Worm (Caenorhabditis elegans) whole organism, L3 larva: ENCODE data around the gene C52G5.2.
A peak's percentile ranks its signal among the peaks of the same experiment; 100 is the strongest.

Experiments
- R02D3.7 ChIP-seq: fragments of 150-350 bp; optimal IDR thresholded peaks from 2 replicates; lab custom pipeline; 2014; ENCODE audit warnings: missing biosample characterization, missing genetic modification characterization
- ZK546.5 ChIP-seq: sonication (generic microtip); optimal IDR thresholded peaks from 2 replicates; lab custom pipeline; 2017; ENCODE audit warnings: missing biosample characterization, missing genetic modification characterization
- ceh-28 ChIP-seq: fragments of 150-350 bp; optimal IDR thresholded peaks from 2 replicates; lab custom pipeline; 2014; ENCODE audit warnings: missing biosample characterization, missing genetic modification reagents, missing genetic modification characterization
- ceh-82 ChIP-seq: fragments of 150-350 bp; optimal IDR thresholded peaks from 2 replicates; lab custom pipeline; 2014; ENCODE audit warnings: missing biosample characterization, missing genetic modification characterization
- egl-27 ChIP-seq: sonication (generic microtip); optimal IDR thresholded peaks from 4 replicates; lab custom pipeline; 2017; ENCODE audit warnings: missing biosample characterization, missing genetic modification reagents, missing genetic modification characterization
- egl-5 ChIP-seq: fragments of 150-350 bp; optimal IDR thresholded peaks from 2 replicates; lab custom pipeline; 2017; ENCODE audit warnings: missing biosample characterization, missing genetic modification reagents, missing genetic modification characterization, inconsistent platforms
- elt-2 ChIP-seq: sonication (generic microtip); optimal IDR thresholded peaks from 2 replicates; lab custom pipeline; 2016; ENCODE audit warnings: missing genetic modification reagents, mild to moderate bottlenecking, missing genetic modification characterization, missing compliant biosample characterization
- elt-3 ChIP-seq, 3 experiments: fragments of 150-350 bp in 1 of 3; sonication (generic microtip) in 2 of 3; optimal IDR thresholded peaks; 2 replicates in 2 of 3; 4 replicates in 1 of 3; lab custom pipeline; 2014 to 2017; ENCODE audit warnings: missing biosample characterization in 3 of 3, missing genetic modification characterization in 3 of 3
- eor-1 ChIP-seq, 2 experiments: fragments of 150-350 bp; optimal IDR thresholded peaks; 2 replicates each; lab custom pipeline; 2014 to 2018; ENCODE audit warnings: missing biosample characterization in 2 of 2, missing genetic modification characterization in 2 of 2
- fkh-10 ChIP-seq: sonication (generic microtip); optimal IDR thresholded peaks from 2 replicates; lab custom pipeline; 2017; ENCODE audit warnings: missing biosample characterization, missing genetic modification reagents, missing genetic modification characterization
- fkh-2 ChIP-seq: fragments of 150-350 bp; optimal IDR thresholded peaks from 2 replicates; lab custom pipeline; 2014; ENCODE audit warnings: missing biosample characterization, missing genetic modification reagents, missing genetic modification characterization
- jun-1 ChIP-seq: fragments of 150-350 bp; optimal IDR thresholded peaks from 2 replicates; lab custom pipeline; 2014; ENCODE audit warnings: missing biosample characterization, missing genetic modification reagents, missing genetic modification characterization
- lin-15B ChIP-seq: fragments of 150-350 bp; optimal IDR thresholded peaks from 2 replicates; lab custom pipeline; 2014; ENCODE audit warnings: missing biosample characterization, missing genetic modification characterization
- lsy-12 ChIP-seq: sonication (generic microtip); optimal IDR thresholded peaks from 2 replicates; lab custom pipeline; 2016; ENCODE audit warnings: mild to moderate bottlenecking, missing genetic modification characterization, missing compliant biosample characterization
- nfya-1 ChIP-seq: sonication (generic microtip); optimal IDR thresholded peaks from 2 replicates; lab custom pipeline; 2017; ENCODE audit warnings: missing genetic modification characterization, mild to moderate bottlenecking, missing compliant biosample characterization, antibody characterized with exemption, moderate library complexity; ENCODE audit not compliant: insufficient read depth
- nhr-12 ChIP-seq: fragments of 150-350 bp; optimal IDR thresholded peaks from 2 replicates; lab custom pipeline; 2014; ENCODE audit warnings: missing biosample characterization, missing genetic modification characterization
- nhr-23 ChIP-seq: fragments of 150-350 bp; optimal IDR thresholded peaks from 2 replicates; lab custom pipeline; 2014; ENCODE audit warnings: missing biosample characterization, missing genetic modification reagents, missing genetic modification characterization
- nhr-237 ChIP-seq: fragments of 150-350 bp; optimal IDR thresholded peaks from 2 replicates; lab custom pipeline; 2014; ENCODE audit warnings: missing biosample characterization, missing genetic modification characterization
- nhr-28 ChIP-seq: fragments of 150-350 bp; optimal IDR thresholded peaks from 2 replicates; lab custom pipeline; 2014; ENCODE audit warnings: missing biosample characterization, missing genetic modification characterization
- nhr-43 ChIP-seq: sonication (generic microtip); optimal IDR thresholded peaks from 2 replicates; lab custom pipeline; 2016; ENCODE audit warnings: mild to moderate bottlenecking, missing genetic modification characterization, missing compliant biosample characterization; ENCODE audit not compliant: poor library complexity, severe bottlenecking
- nhr-67 ChIP-seq: fragments of 150-350 bp; optimal IDR thresholded peaks from 2 replicates; lab custom pipeline; 2014; ENCODE audit warnings: missing biosample characterization, missing genetic modification characterization
- nhr-76 ChIP-seq: fragments of 150-350 bp; sonication (generic microtip); optimal IDR thresholded peaks from 5 replicates; lab custom pipeline; 2014; ENCODE audit warnings: missing biosample characterization, missing genetic modification characterization
- pha-4 ChIP-seq: fragments of 150-350 bp; optimal IDR thresholded peaks from 2 replicates; lab custom pipeline; 2014; ENCODE audit warnings: missing biosample characterization, missing genetic modification reagents, missing genetic modification characterization
- pqm-1 ChIP-seq: fragments of 150-350 bp; optimal IDR thresholded peaks from 2 replicates; lab custom pipeline; 2017; ENCODE audit warnings: missing biosample characterization, missing genetic modification characterization, inconsistent platforms
- skn-1 ChIP-seq: fragments of 150-350 bp; optimal IDR thresholded peaks from 2 replicates; lab custom pipeline; 2014; ENCODE audit warnings: missing biosample characterization, missing genetic modification characterization
- unc-39 ChIP-seq: sonication (generic microtip); optimal IDR thresholded peaks from 4 replicates; lab custom pipeline; 2017; ENCODE audit warnings: missing biosample characterization, missing genetic modification characterization
- unc-62 ChIP-seq: fragments of 150-350 bp; sonication (generic microtip); optimal IDR thresholded peaks from 4 replicates; lab custom pipeline; 2014; ENCODE audit warnings: missing biosample characterization, missing genetic modification reagents, missing genetic modification characterization
- zag-1 ChIP-seq: fragments of 150-350 bp; optimal IDR thresholded peaks from 2 replicates; lab custom pipeline; 2014; ENCODE audit warnings: missing biosample characterization, missing genetic modification characterization
- ztf-11 ChIP-seq: fragments of 150-350 bp; optimal IDR thresholded peaks from 2 replicates; lab custom pipeline; 2014; ENCODE audit warnings: missing biosample characterization, missing genetic modification characterization
- ztf-4 ChIP-seq: fragments of 150-350 bp; optimal IDR thresholded peaks from 2 replicates; lab custom pipeline; 2014; ENCODE audit warnings: missing biosample characterization, missing genetic modification characterization

Gene C52G5.2

DNA sequence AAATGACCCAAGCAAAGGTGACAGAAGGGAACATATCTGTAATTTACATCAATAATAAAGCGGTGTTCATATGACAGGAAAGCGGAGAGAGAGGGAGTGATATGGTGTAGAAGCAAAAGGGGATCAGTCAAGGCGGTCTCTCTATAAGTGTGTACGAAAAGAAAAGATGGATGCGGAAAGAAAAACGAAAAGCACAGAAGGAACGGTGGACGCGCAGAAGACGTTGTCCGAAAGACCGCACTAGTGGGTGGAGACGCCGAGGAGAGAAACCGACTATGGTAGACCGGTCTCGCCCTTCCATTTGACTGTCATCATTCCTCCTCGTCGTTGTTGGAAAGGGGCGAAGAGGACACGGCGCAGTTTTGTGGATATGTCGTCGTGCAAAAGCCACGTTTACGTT lies at the start of gene C52G5.2:
TSS of gene C52G5.2 (plus strand) at position 301 of the 400 bp plus-strand sequence.
- no peak for TF ChIP-seq skn-1 (tag; lab: Kevin White, UChicago)
- peak; percentile 8 for TF ChIP-seq nhr-23 (tag; lab: Kevin White, UChicago)
- TF ChIP-seq, all 47 proteins: peak for 1

DNA sequence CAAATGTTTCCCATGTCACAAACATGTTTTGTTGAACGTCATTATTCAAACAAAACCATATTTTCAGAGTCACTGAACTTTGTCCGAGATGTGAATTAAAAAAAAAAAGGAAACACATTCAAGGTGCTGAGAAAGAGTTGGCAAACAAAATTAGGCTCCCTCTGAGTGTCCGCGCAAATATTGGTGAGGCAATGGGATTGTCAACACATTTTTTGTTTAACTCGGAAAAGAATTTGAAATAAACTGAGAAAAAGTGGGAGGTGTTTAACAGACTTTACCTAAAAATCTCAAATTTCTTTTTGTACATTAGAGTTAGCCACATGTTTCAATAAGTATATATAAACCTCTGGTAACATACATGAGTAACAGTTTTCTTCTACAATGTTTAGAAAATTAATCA lies 49.3 kb upstream of the C52G5.2 start, which contains the start of gene abf-6:
TSS of gene abf-6 (plus strand) at position 323 of the 400 bp plus-strand sequence.
- no peak for TF ChIP-seq nhr-67
- TF ChIP-seq pha-4 (tag; lab: Kevin White, UChicago) = peak; percentile 90
- TF ChIP-seq, all 47 proteins: peak for 1

ce11 chrX:12799831-12800230 lies 43.3 kb upstream of the C52G5.2 start:
- TF ChIP-seq nhr-67 (no peak), nhr-237 (no peak), ztf-4 (no peak), nhr-76 (tag; lab: Kevin White, UChicago) (no peak), ZK546.5 (tag; lab: Kevin White, UChicago) (no peak), zag-1 (tag; lab: Kevin White, UChicago) (no peak), fkh-10 (no peak), unc-62 (GFP tag; lab: Kevin White, UChicago) (no peak), nhr-28 (no peak), nhr-12 (tag; lab: Kevin White, UChicago) (no peak), nfya-1 (tag; lab: Kevin White, UChicago) (no peak), nhr-23 (tag; lab: Kevin White, UChicago) (no peak)

DNA sequence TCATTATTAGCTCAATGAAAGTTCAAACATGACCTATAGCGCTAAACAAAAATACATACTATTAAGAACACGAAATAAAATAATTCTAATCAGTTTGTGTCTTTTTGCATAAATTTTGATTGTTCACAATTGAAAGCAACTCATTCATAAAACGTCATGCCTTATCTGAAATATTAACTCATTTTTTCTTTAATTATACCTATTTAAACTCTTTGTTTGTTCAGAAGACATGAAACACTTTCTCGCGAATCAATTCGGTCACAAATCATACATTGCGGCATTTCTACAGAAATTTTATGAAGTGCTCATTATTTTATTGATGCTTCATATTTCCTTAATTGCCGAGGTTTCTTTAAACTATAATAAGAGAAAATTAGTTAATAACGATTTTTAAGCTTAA lies 36.2 kb upstream of the C52G5.2 start:
- TF ChIP-seq pha-4 (tag; lab: Kevin White, UChicago) (peak; percentile 31), pqm-1 (peak; percentile 86), egl-27 (tag; lab: Kevin White, UChicago) (no peak), elt-2 (tag; lab: Kevin White, UChicago) (peak; percentile 78)

ce11 chrX:12808085-12808922 lies 34.8 kb upstream of the C52G5.2 start, which contains the start of gene nhr-27:
Gene nhr-27 (minus strand): TSS chrX:12808318.
- no peak for TF ChIP-seq eor-1 (tag; optimal IDR thresholded peaks at IDR 0.05; lab: Kevin White, UChicago)
- no peak for TF ChIP-seq jun-1 (tag; lab: Kevin White, UChicago)
- no peak for TF ChIP-seq ceh-82 (tag; lab: Kevin White, UChicago)
- no peak for TF ChIP-seq ztf-11 (tag; lab: Kevin White, UChicago)
- no peak for TF ChIP-seq lsy-12
- no peak for TF ChIP-seq lin-15B
- TF ChIP-seq ceh-28 = no peak
- no peak for TF ChIP-seq R02D3.7 (tag; lab: Kevin White, UChicago)
- no peak for TF ChIP-seq egl-5 (tag; lab: Kevin White, UChicago)
- no peak for TF ChIP-seq fkh-10
- no peak for TF ChIP-seq elt-3 (tag; optimal IDR thresholded peaks at IDR 0.05; lab: Kevin White, UChicago)
- TF ChIP-seq nhr-67 = no peak
- TF ChIP-seq egl-27 (tag; lab: Kevin White, UChicago) = no peak
- TF ChIP-seq fkh-2 (tag; lab: Kevin White, UChicago) = no peak
- no peak for TF ChIP-seq pqm-1
- no peak for TF ChIP-seq unc-39 (tag; lab: Kevin White, UChicago)

DNA sequence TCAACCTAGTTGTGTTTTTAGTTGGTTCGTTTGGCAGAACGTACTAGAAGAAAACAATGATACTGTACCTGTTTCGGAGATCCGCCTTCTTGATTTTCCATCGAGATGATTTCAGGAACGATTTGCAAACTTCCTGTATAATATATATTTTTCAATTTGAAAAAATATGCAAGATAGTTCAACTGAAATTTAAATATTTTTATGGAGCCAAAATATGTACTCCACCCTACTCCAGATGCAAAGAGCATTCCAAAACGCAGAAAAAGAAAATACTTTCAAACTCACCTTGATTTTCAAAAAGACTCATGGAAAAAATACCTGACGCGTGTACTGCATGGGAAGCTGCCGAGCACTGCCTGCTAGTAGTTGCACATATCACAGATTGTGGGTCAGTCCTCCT lies 29.6 kb upstream of the C52G5.2 start, which contains the start of gene gei-3:
TSS of gene gei-3 (minus strand) at position 101 of the 400 bp plus-strand sequence.
- TF ChIP-seq nhr-28 = no peak
- TF ChIP-seq pha-4 (tag; lab: Kevin White, UChicago) = no peak
- no peak for TF ChIP-seq nhr-43 (tag; lab: Kevin White, UChicago)
